Fruit fly (Drosophila melanogaster) whole organism, embryonic: Measurements from ENCODE around the gene CG32371.
A peak's percentile ranks its signal among the peaks of the same experiment; 100 is the strongest.

Experiments used
- ATbp ChIP-seq: fragments of 200-800 bp; sonication (Bioruptor generic); optimal IDR thresholded peaks from 2 replicates; lab custom pipeline; 2017; ENCODE audit warnings: missing biosample characterization, mild to moderate bottlenecking, missing genetic modification characterization, missing genetic modification reagents
- CG11085 ChIP-seq: fragments of 200-800 bp; sonication (Bioruptor generic); IDR thresholded peaks from 2 replicates; pipeline ENCODE4 v1.3.6; 2022; ENCODE audit warnings: missing biosample characterization, missing genetic modification characterization
- CG12299 ChIP-seq: fragments of 200-800 bp; sonication (Bioruptor generic); optimal IDR thresholded peaks from 2 replicates; lab custom pipeline; 2018; ENCODE audit warnings: missing biosample characterization, mild to moderate bottlenecking, missing genetic modification characterization
- CG12659 ChIP-seq: fragments of 200-800 bp; sonication (Bioruptor generic); optimal IDR thresholded peaks from 3 replicates; lab custom pipeline; 2017; ENCODE audit warnings: mild to moderate bottlenecking, missing biosample characterization, missing genetic modification reagents, missing genetic modification characterization
- CG13287 ChIP-seq: fragments of 200-800 bp; sonication (Bioruptor generic); IDR thresholded peaks from 2 replicates; pipeline ENCODE4 v1.3.6; 2022; ENCODE audit warnings: missing biosample characterization, missing genetic modification characterization; ENCODE audit not compliant: partially characterized antibody
- CG14667 ChIP-seq: fragments of 200-800 bp; sonication (Bioruptor generic); IDR thresholded peaks from 2 replicates; pipeline ENCODE4 v1.3.6; 2022; ENCODE audit warnings: missing biosample characterization, missing genetic modification characterization
- CG14710 ChIP-seq: fragments of 200-800 bp; sonication (Bioruptor generic); optimal IDR thresholded peaks from 3 replicates; lab custom pipeline; 2019; ENCODE audit warnings: missing biosample characterization, mild to moderate bottlenecking, missing genetic modification characterization, moderate library complexity
- CG14965 ChIP-seq: fragments of 200-800 bp; sonication (Bioruptor generic); optimal IDR thresholded peaks from 2 replicates; lab custom pipeline; 2016; ENCODE audit warnings: missing biosample characterization, missing genetic modification characterization, borderline replicate concordance
- CG16813 ChIP-seq: fragments of 200-800 bp; sonication (Bioruptor generic); IDR thresholded peaks from 3 replicates; pipeline ENCODE4 v1.3.6; 2022; ENCODE audit warnings: missing biosample characterization, missing genetic modification characterization; ENCODE audit not compliant: partially characterized antibody
- CG17359 ChIP-seq: fragments of 200-800 bp; sonication (Bioruptor generic); optimal IDR thresholded peaks from 3 replicates; lab custom pipeline; 2018; ENCODE audit warnings: missing biosample characterization, mild to moderate bottlenecking, missing genetic modification characterization, moderate library complexity
- CG17912 ChIP-seq: fragments of 200-800 bp; sonication (Bioruptor generic); optimal IDR thresholded peaks from 2 replicates; lab custom pipeline; 2018; ENCODE audit warnings: missing biosample characterization, mild to moderate bottlenecking, missing genetic modification characterization
- CG2116 ChIP-seq: fragments of 200-800 bp; sonication (Bioruptor generic); optimal IDR thresholded peaks from 3 replicates; lab custom pipeline; 2018; ENCODE audit warnings: missing biosample characterization, mild to moderate bottlenecking, missing genetic modification characterization
- CG31224 ChIP-seq: fragments of 200-800 bp; sonication (Bioruptor generic); IDR thresholded peaks from 2 replicates; pipeline ENCODE4 v1.3.6; 2022; ENCODE audit warnings: missing biosample characterization, missing genetic modification characterization
- CG33557 ChIP-seq: fragments of 200-800 bp; sonication (Bioruptor generic); optimal IDR thresholded peaks from 2 replicates; lab custom pipeline; 2019; ENCODE audit warnings: missing biosample characterization, mild to moderate bottlenecking, missing genetic modification characterization, moderate library complexity
- CG3407 ChIP-seq: fragments of 200-800 bp; sonication (Bioruptor generic); optimal IDR thresholded peaks from 2 replicates; lab custom pipeline; 2018; ENCODE audit warnings: missing biosample characterization, mild to moderate bottlenecking, missing genetic modification characterization
- CG4360 ChIP-seq: fragments of 200-800 bp; sonication (Bioruptor generic); IDR thresholded peaks from 2 replicates; pipeline ENCODE4 v1.3.6; 2022; ENCODE audit warnings: missing biosample characterization, missing genetic modification characterization
- CG43689 ChIP-seq: fragments of 200-800 bp; sonication (Bioruptor generic); IDR thresholded peaks from 2 replicates; pipeline ENCODE4 v1.3.6; 2022; ENCODE audit warnings: missing biosample characterization, missing genetic modification characterization
- CG5953 ChIP-seq: fragments of 200-800 bp; sonication (Bioruptor generic); IDR thresholded peaks from 2 replicates; pipeline ENCODE4 v1.3.6; 2022; ENCODE audit warnings: missing biosample characterization, missing genetic modification characterization
- CG6689 ChIP-seq: fragments of 200-800 bp; sonication (Bioruptor generic); IDR thresholded peaks from 2 replicates; pipeline ENCODE4 v1.3.6; 2022; ENCODE audit warnings: missing biosample characterization, missing genetic modification characterization
- CG7357 ChIP-seq: fragments of 200-800 bp; sonication (Bioruptor generic); IDR thresholded peaks from 3 replicates; pipeline ENCODE4 v1.3.6; 2022; ENCODE audit warnings: missing biosample characterization, missing genetic modification characterization
- CG7372 ChIP-seq: fragments of 200-800 bp; sonication (Bioruptor generic); IDR thresholded peaks from 2 replicates; pipeline ENCODE4 v1.3.6; 2022; ENCODE audit warnings: missing biosample characterization, missing genetic modification characterization
- CG9437 ChIP-seq: fragments of 200-800 bp; sonication (Bioruptor generic); optimal IDR thresholded peaks from 2 replicates; lab custom pipeline; 2018; ENCODE audit warnings: missing biosample characterization, mild to moderate bottlenecking, missing genetic modification characterization
- CG9932 ChIP-seq: fragments of 200-800 bp; sonication (Bioruptor generic); IDR thresholded peaks from 2 replicates; pipeline ENCODE4 v1.3.6; 2022; ENCODE audit warnings: missing biosample characterization, missing genetic modification characterization
- Chrac-16 ChIP-seq: fragments of 200-800 bp; sonication (Bioruptor generic); optimal IDR thresholded peaks from 3 replicates; lab custom pipeline; 2016; ENCODE audit warnings: missing biosample characterization, missing genetic modification characterization
- Dbx ChIP-seq: fragments of 200-800 bp; sonication (Bioruptor generic); IDR thresholded peaks from 3 replicates; pipeline ENCODE4 v1.3.6; 2022; ENCODE audit warnings: missing biosample characterization, missing genetic modification characterization
- Dref ChIP-seq: fragments of 200-800 bp; sonication (Bioruptor generic); IDR thresholded peaks from 2 replicates; pipeline ENCODE4 v1.3.6; 2022; ENCODE audit warnings: missing biosample characterization, missing genetic modification characterization
- E2f2 ChIP-seq: fragments of 200-800 bp; sonication (Bioruptor generic); IDR thresholded peaks from 2 replicates; pipeline ENCODE4 v1.3.6; 2022; ENCODE audit warnings: missing biosample characterization, missing genetic modification characterization
- Mad ChIP-seq: fragments of 200-800 bp; sonication (Bioruptor generic); optimal IDR thresholded peaks from 2 replicates; lab custom pipeline; 2016; ENCODE audit warnings: missing biosample characterization, missing genetic modification characterization
- Rx ChIP-seq: fragments of 200-800 bp; sonication (Bioruptor generic); IDR thresholded peaks from 2 replicates; pipeline ENCODE4 v1.3.6; 2022; ENCODE audit warnings: missing biosample characterization, missing genetic modification characterization
- Sry-β ChIP-seq: fragments of 200-800 bp; sonication (Bioruptor generic); optimal IDR thresholded peaks from 2 replicates; lab custom pipeline; 2018; ENCODE audit warnings: missing biosample characterization, mild to moderate bottlenecking, missing genetic modification characterization, moderate library complexity
- Sry-δ ChIP-seq: fragments of 200-800 bp; sonication (Bioruptor generic); optimal IDR thresholded peaks from 2 replicates; lab custom pipeline; 2016; ENCODE audit warnings: missing biosample characterization, missing genetic modification characterization
- Xrp1 ChIP-seq: fragments of 200-800 bp; sonication (Bioruptor generic); IDR thresholded peaks from 2 replicates; pipeline ENCODE4 v1.3.6; 2022; ENCODE audit warnings: missing biosample characterization, missing genetic modification characterization
- br ChIP-seq: fragments of >200 bp; optimal IDR thresholded peaks from 2 replicates; lab custom pipeline; 2017
- dm ChIP-seq: fragments of 200-800 bp; sonication (Bioruptor generic); optimal IDR thresholded peaks from 3 replicates; lab custom pipeline; 2016; ENCODE audit warnings: missing biosample characterization, missing genetic modification characterization
- dmrt99B ChIP-seq: fragments of 200-800 bp; sonication (Bioruptor generic); optimal IDR thresholded peaks from 2 replicates; lab custom pipeline; 2018; ENCODE audit warnings: missing biosample characterization, mild to moderate bottlenecking, missing genetic modification characterization, moderate library complexity
- en ChIP-seq: fragments of 200-800 bp; sonication (Bioruptor generic); optimal IDR thresholded peaks from 2 replicates; lab custom pipeline; 2016; ENCODE audit warnings: missing biosample characterization, missing genetic modification characterization
- eve ChIP-seq, 2 experiments: fragments of >200 bp; optimal IDR thresholded peaks; 2 replicates each; lab custom pipeline; 2017; ENCODE audit warnings: missing biosample characterization in 2 of 2, missing genetic modification characterization in 2 of 2
- fd96Cb ChIP-seq: fragments of 200-800 bp; sonication (Bioruptor generic); optimal IDR thresholded peaks from 2 replicates; lab custom pipeline; 2018; ENCODE audit warnings: missing biosample characterization, mild to moderate bottlenecking, missing genetic modification characterization, moderate library complexity
- gcm ChIP-seq: fragments of 200-800 bp; sonication (Bioruptor generic); optimal IDR thresholded peaks from 2 replicates; lab custom pipeline; 2019; ENCODE audit warnings: missing biosample characterization, mild to moderate bottlenecking, missing genetic modification characterization, moderate library complexity
- gem ChIP-seq: fragments of 200-800 bp; sonication (Bioruptor generic); optimal IDR thresholded peaks from 2 replicates; lab custom pipeline; 2019; ENCODE audit warnings: missing biosample characterization, mild to moderate bottlenecking, missing genetic modification characterization, moderate library complexity
- ind ChIP-seq: fragments of 200-800 bp; sonication (Bioruptor generic); optimal IDR thresholded peaks from 3 replicates; lab custom pipeline; 2016; ENCODE audit warnings: missing biosample characterization, missing genetic modification characterization
- lab ChIP-seq: fragments of 200-800 bp; sonication (Bioruptor generic); optimal IDR thresholded peaks from 3 replicates; lab custom pipeline; 2017; ENCODE audit warnings: missing biosample characterization, missing genetic modification characterization, mild to moderate bottlenecking, moderate library complexity, missing genetic modification reagents
- mam ChIP-seq: fragments of 200-800 bp; sonication (Bioruptor generic); optimal IDR thresholded peaks from 3 replicates; lab custom pipeline; 2016; ENCODE audit warnings: missing biosample characterization, missing genetic modification characterization
- oc ChIP-seq: fragments of 200-800 bp; sonication (Bioruptor generic); optimal IDR thresholded peaks from 2 replicates; lab custom pipeline; 2018; ENCODE audit warnings: missing biosample characterization, mild to moderate bottlenecking, missing genetic modification characterization, moderate library complexity
- rib ChIP-seq: fragments of 200-800 bp; sonication (Bioruptor generic); IDR thresholded peaks from 2 replicates; pipeline ENCODE4 v1.3.6; 2022; ENCODE audit warnings: missing biosample characterization, missing genetic modification characterization
- run ChIP-seq: fragments of 200-800 bp; sonication (Bioruptor generic); optimal IDR thresholded peaks from 3 replicates; lab custom pipeline; 2018; ENCODE audit warnings: missing biosample characterization, mild to moderate bottlenecking, missing genetic modification characterization
- vfl ChIP-seq: fragments of 200-800 bp; sonication (Bioruptor generic); optimal IDR thresholded peaks from 2 replicates; lab custom pipeline; 2016; ENCODE audit warnings: missing biosample characterization, missing genetic modification characterization
- zf30C ChIP-seq: fragments of 200-800 bp; sonication (Bioruptor generic); optimal IDR thresholded peaks from 3 replicates; lab custom pipeline; 2018; ENCODE audit warnings: missing biosample characterization, mild to moderate bottlenecking, missing genetic modification characterization
- zfh2 ChIP-seq: fragments of 200-800 bp; sonication (Bioruptor generic); optimal IDR thresholded peaks from 2 replicates; lab custom pipeline; 2016; ENCODE audit warnings: missing biosample characterization, missing genetic modification characterization

CG32371 gene

dm6 chr3L:7718561-7719417 is 49.4 kb downstream of the CG32371 start, which contains the start of gene Mcad (continued):
- peak; percentile 82 for TF ChIP-seq rib
- no peak for TF ChIP-seq zf30C (GFP tag; lab: Kevin White, UChicago)
- peak; percentile 68 for TF ChIP-seq gcm (GFP tag; lab: Kevin White, UChicago)
- TF ChIP-seq zfh2 (GFP tag; lab: Kevin White, UChicago): peak; percentile 52
- peak; percentile 53 for TF ChIP-seq Mad
- peak; percentile 89 for TF ChIP-seq CG7372 (GFP tag; lab: Robert Waterston, UW)
- peak; percentile 97 for TF ChIP-seq Dbx (GFP tag; lab: Robert Waterston, UW)
- peak; percentile 68 for TF ChIP-seq oc (tag; lab: Kevin White, UChicago)
- peak; percentile 52; the same call in 2 of the 3 replicates for TF ChIP-seq CG7357 (GFP tag; lab: Robert Waterston, UW)
- TF ChIP-seq CG11085 (GFP tag; lab: Robert Waterston, UW): peak; percentile 92
- TF ChIP-seq CG17359 (tag; lab: Kevin White, UChicago): peak; percentile 97
- peak; percentile 72 for TF ChIP-seq CG12299 (tag; lab: Kevin White, UChicago)
- peak; percentile 74 for TF ChIP-seq vfl (GFP tag; lab: Kevin White, UChicago)
- TF ChIP-seq CG17912 (GFP tag; lab: Kevin White, UChicago): no peak
- TF ChIP-seq CG9932 (GFP tag; lab: Robert Waterston, UW): peak; percentile 96
- TF ChIP-seq gem: peak; percentile 92
- TF ChIP-seq en (GFP tag; lab: Kevin White, UChicago): no peak
- TF ChIP-seq CG5953 (GFP tag; lab: Robert Waterston, UW): peak; percentile 78
- TF ChIP-seq CG33557 (GFP tag; lab: Kevin White, UChicago): no peak
- TF ChIP-seq Chrac-16 (GFP tag; lab: Kevin White, UChicago): peak; percentile 76
- TF ChIP-seq CG14965 (GFP tag; lab: Kevin White, UChicago): no peak
- TF ChIP-seq CG14710 (tag; lab: Kevin White, UChicago): peak; percentile 92
- peak; percentile 99 for TF ChIP-seq CG9437 (GFP tag; lab: Kevin White, UChicago)
- TF ChIP-seq dmrt99B (tag; lab: Kevin White, UChicago): peak; percentile 98
- no peak for TF ChIP-seq eve (GFP tag; optimal IDR thresholded peaks at IDR 0.05; lab: Kevin White, UChicago)
- TF ChIP-seq run (tag; lab: Kevin White, UChicago): peak; percentile 67
- TF ChIP-seq CG4360 (GFP tag; lab: Robert Waterston, UW): peak; percentile 52; the same call in 1 of the 2 replicates
- TF ChIP-seq Sry-δ (GFP tag; lab: Kevin White, UChicago): peak; percentile 33
- peak; percentile 42; the same call in 1 of the 2 replicates for TF ChIP-seq Dref (GFP tag; lab: Robert Waterston, UW)
- peak; percentile 72 for TF ChIP-seq ATbp (GFP tag; lab: Kevin White, UChicago)
- peak; percentile 88 for TF ChIP-seq Xrp1
- no peak for TF ChIP-seq CG16813 (GFP tag; lab: Robert Waterston, UW)
- peak; percentile 97 for TF ChIP-seq lab
- peak; percentile 97 for TF ChIP-seq ind (GFP tag; lab: Kevin White, UChicago)
- TF ChIP-seq fd96Cb (tag; lab: Kevin White, UChicago): peak; percentile 96
- peak; percentile 56 for TF ChIP-seq CG3407 (GFP tag; lab: Kevin White, UChicago)
- TF ChIP-seq CG14667 (GFP tag; lab: Robert Waterston, UW): peak; percentile 60
- TF ChIP-seq CG43689: peak; percentile 79
- peak; percentile 88 for TF ChIP-seq Rx (GFP tag; lab: Robert Waterston, UW)
- peak; percentile 55 for TF ChIP-seq Sry-β (GFP tag; lab: Kevin White, UChicago)
- TF ChIP-seq CG2116 (GFP tag; lab: Kevin White, UChicago): peak; percentile 54
- TF ChIP-seq br (lab: Kevin White, UChicago): no peak
- TF ChIP-seq dm (GFP tag; lab: Kevin White, UChicago): no peak
- peak; percentile 90 for TF ChIP-seq CG12659
- peak; percentile 73 for TF ChIP-seq CG31224 (GFP tag; lab: Robert Waterston, UW)
- peak; percentile 74 for TF ChIP-seq E2f2
- TF ChIP-seq CG6689 (GFP tag; lab: Robert Waterston, UW): peak; percentile 81
- TF ChIP-seq mam (GFP tag; lab: Kevin White, UChicago): peak; percentile 59
- TF ChIP-seq CG13287: no peak
